Fruit fly (Drosophila melanogaster) whole organism, embryonic: ENCODE results near the gene Nsf2.

Experiments
- Awh ChIP-seq: fragments of 200-800 bp; sonication (Bioruptor generic); IDR thresholded peaks from 2 replicates; pipeline ENCODE4, ENCODE4 v1.3.6; 2022; ENCODE audit warnings: missing biosample characterization, missing genetic modification characterization
- CG10979 ChIP-seq: fragments of 200-800 bp; sonication (Bioruptor generic); optimal IDR thresholded peaks from 2 replicates; lab custom pipeline; 2018; ENCODE audit warnings: missing biosample characterization, mild to moderate bottlenecking, missing genetic modification characterization, moderate library complexity
- CG11085 ChIP-seq: fragments of 200-800 bp; sonication (Bioruptor generic); IDR thresholded peaks from 2 replicates; pipeline ENCODE4 v1.3.6; 2022; ENCODE audit warnings: missing biosample characterization, missing genetic modification characterization
- CG11093 ChIP-seq: fragments of 200-800 bp; sonication (Bioruptor generic); IDR thresholded peaks from 3 replicates; pipeline ENCODE4 v1.3.6; 2022; ENCODE audit warnings: missing biosample characterization, missing genetic modification characterization
- CG16779 ChIP-seq: fragments of 200-800 bp; sonication (Bioruptor generic); IDR thresholded peaks from 2 replicates; pipeline ENCODE4 v1.3.6; 2022; ENCODE audit warnings: missing biosample characterization, missing genetic modification characterization
- CG16863 ChIP-seq: fragments of 200-800 bp; sonication (Bioruptor generic); optimal IDR thresholded peaks from 3 replicates; lab custom pipeline; 2016; ENCODE audit warnings: missing biosample characterization, missing genetic modification characterization
- CG17612 ChIP-seq: fragments of 200-800 bp; sonication (Bioruptor generic); IDR thresholded peaks from 2 replicates; pipeline ENCODE4 v1.3.6; 2022; ENCODE audit warnings: missing biosample characterization, missing genetic modification characterization
- CG17829 ChIP-seq: fragments of 200-800 bp; optimal IDR thresholded peaks from 2 replicates; lab custom pipeline; 2019; ENCODE audit warnings: missing biosample characterization, mild to moderate bottlenecking, missing genetic modification characterization, moderate library complexity
- CG1832 ChIP-seq: fragments of 200-800 bp; sonication (Bioruptor generic); optimal IDR thresholded peaks from 2 replicates; lab custom pipeline; 2017; ENCODE audit warnings: missing biosample characterization, mild to moderate bottlenecking, missing genetic modification characterization, inconsistent platforms
- CG30020 ChIP-seq: fragments of 200-800 bp; optimal IDR thresholded peaks from 2 replicates; lab custom pipeline; 2019; ENCODE audit warnings: missing biosample characterization, mild to moderate bottlenecking, missing genetic modification characterization, moderate library complexity
- CG31365 ChIP-seq: fragments of 200-800 bp; sonication (Bioruptor generic); optimal IDR thresholded peaks from 2 replicates; lab custom pipeline; 2018; ENCODE audit warnings: missing biosample characterization, mild to moderate bottlenecking, missing genetic modification characterization
- CG34224 ChIP-seq: fragments of 200-800 bp; sonication (Bioruptor generic); IDR thresholded peaks from 3 replicates; pipeline ENCODE4 v1.3.6; 2022; ENCODE audit warnings: missing biosample characterization, missing genetic modification characterization; ENCODE audit not compliant: partially characterized antibody
- CG3995 ChIP-seq: fragments of 200-800 bp; sonication (Bioruptor generic); optimal IDR thresholded peaks from 3 replicates; lab custom pipeline; 2016; ENCODE audit warnings: missing biosample characterization, missing genetic modification characterization
- CG43689 ChIP-seq: fragments of 200-800 bp; sonication (Bioruptor generic); IDR thresholded peaks from 2 replicates; pipeline ENCODE4 v1.3.6; 2022; ENCODE audit warnings: missing biosample characterization, missing genetic modification characterization
- CG4617 ChIP-seq: fragments of 200-800 bp; sonication (Bioruptor generic); optimal IDR thresholded peaks from 3 replicates; lab custom pipeline; 2016; ENCODE audit warnings: missing biosample characterization, missing genetic modification characterization, borderline replicate concordance
- CG5180 ChIP-seq: fragments of 200-800 bp; sonication (Bioruptor generic); optimal IDR thresholded peaks from 3 replicates; lab custom pipeline; 2017; ENCODE audit warnings: missing biosample characterization, missing genetic modification characterization, mild to moderate bottlenecking, moderate library complexity, missing genetic modification reagents
- CG6683 ChIP-seq: fragments of 200-800 bp; sonication (Bioruptor generic); optimal IDR thresholded peaks from 2 replicates; lab custom pipeline; 2017; ENCODE audit warnings: missing biosample characterization, mild to moderate bottlenecking, missing genetic modification characterization, missing genetic modification reagents
- CG6813 ChIP-seq: fragments of 200-800 bp; sonication (Bioruptor generic); optimal IDR thresholded peaks from 2 replicates; lab custom pipeline; 2017; ENCODE audit warnings: missing biosample characterization, missing genetic modification characterization, mild to moderate bottlenecking, moderate library complexity, missing genetic modification reagents
- CG8089 ChIP-seq: fragments of 200-800 bp; sonication (Bioruptor generic); optimal IDR thresholded peaks from 3 replicates; lab custom pipeline; 2016; ENCODE audit warnings: missing biosample characterization, missing genetic modification characterization
- CG8290 ChIP-seq, 3 experiments: fragments of 200-800 bp; sonication (Bioruptor generic); optimal IDR thresholded peaks; 2 replicates each; lab custom pipeline; 2016 to 2019; ENCODE audit warnings: missing biosample characterization in 3 of 3, missing genetic modification characterization in 3 of 3, mild to moderate bottlenecking in 2 of 3, moderate library complexity in 1 of 3
- CG8944 ChIP-seq: fragments of 200-800 bp; sonication (Bioruptor generic); optimal IDR thresholded peaks from 3 replicates; lab custom pipeline; 2016; ENCODE audit warnings: missing biosample characterization, missing genetic modification characterization
- CG9215 ChIP-seq: fragments of 200-800 bp; sonication (Bioruptor generic); IDR thresholded peaks from 2 replicates; pipeline ENCODE4 v1.3.6; 2022; ENCODE audit warnings: missing biosample characterization, missing genetic modification characterization
- CkIIα-i1 ChIP-seq: fragments of 200-800 bp; sonication (Bioruptor generic); IDR thresholded peaks from 2 replicates; pipeline ENCODE4 v1.3.6; 2022; ENCODE audit warnings: missing biosample characterization, missing genetic modification characterization
- Ets97D ChIP-seq: fragments of 200-800 bp; sonication (Bioruptor generic); optimal IDR thresholded peaks from 3 replicates; lab custom pipeline; 2016; ENCODE audit warnings: missing biosample characterization, missing genetic modification characterization
- Hmr ChIP-seq: fragments of 200-800 bp; sonication (Bioruptor generic); optimal IDR thresholded peaks from 3 replicates; lab custom pipeline; 2017; ENCODE audit warnings: mild to moderate bottlenecking, missing biosample characterization, missing genetic modification reagents, missing genetic modification characterization
- MESR4 ChIP-seq: fragments of 200-800 bp; sonication (Bioruptor generic); optimal IDR thresholded peaks from 2 replicates; lab custom pipeline; 2018; ENCODE audit warnings: missing biosample characterization, mild to moderate bottlenecking, missing genetic modification characterization, moderate library complexity
- NC2α ChIP-seq: fragments of 200-800 bp; sonication (Bioruptor generic); optimal IDR thresholded peaks from 2 replicates; lab custom pipeline; 2016; ENCODE audit warnings: missing biosample characterization, missing genetic modification characterization
- Optix ChIP-seq: fragments of 200-800 bp; sonication (Bioruptor generic); IDR thresholded peaks from 3 replicates; pipeline ENCODE4 v1.3.6; 2022; ENCODE audit warnings: missing biosample characterization, missing genetic modification characterization
- YL-1 ChIP-seq: fragments of 200-800 bp; sonication (Bioruptor generic); optimal IDR thresholded peaks from 3 replicates; lab custom pipeline; 2017; ENCODE audit warnings: missing biosample characterization, mild to moderate bottlenecking, missing genetic modification characterization
- ap ChIP-seq: fragments of 200-800 bp; sonication (Bioruptor generic); IDR thresholded peaks from 2 replicates; pipeline ENCODE4 v1.3.6; 2022; ENCODE audit warnings: missing biosample characterization, missing genetic modification characterization
- az2 ChIP-seq: fragments of 200-800 bp; sonication (Bioruptor generic); optimal IDR thresholded peaks from 3 replicates; lab custom pipeline; 2016; ENCODE audit warnings: missing biosample characterization, missing genetic modification characterization
- caup ChIP-seq: fragments of 200-800 bp; sonication (Bioruptor generic); optimal IDR thresholded peaks from 3 replicates; lab custom pipeline; 2017; ENCODE audit warnings: missing biosample characterization, mild to moderate bottlenecking, missing genetic modification characterization, moderate library complexity; ENCODE audit not compliant: severe bottlenecking
- dan ChIP-seq: fragments of 200-800 bp; sonication (Bioruptor generic); IDR thresholded peaks from 2 replicates; pipeline ENCODE4 v1.3.6; 2022; ENCODE audit warnings: missing biosample characterization, missing genetic modification characterization
- eve ChIP-seq, 2 experiments: fragments of >200 bp; optimal IDR thresholded peaks; 2 replicates each; lab custom pipeline; 2017; ENCODE audit warnings: missing biosample characterization in 2 of 2, missing genetic modification characterization in 2 of 2
- grau ChIP-seq: fragments of 200-800 bp; optimal IDR thresholded peaks from 3 replicates; lab custom pipeline; 2019; ENCODE audit warnings: missing biosample characterization, mild to moderate bottlenecking, missing genetic modification characterization, moderate library complexity
- gro ChIP-seq: fragments of 200-800 bp; sonication (Bioruptor generic); optimal IDR thresholded peaks from 2 replicates; lab custom pipeline; 2016; ENCODE audit warnings: missing biosample characterization, missing genetic modification characterization
- gt ChIP-seq: fragments of 200-800 bp; sonication (Bioruptor generic); IDR thresholded peaks from 2 replicates; pipeline ENCODE4 v1.3.6; 2022; ENCODE audit warnings: missing biosample characterization, missing genetic modification characterization
- jing ChIP-seq: fragments of 200-800 bp; sonication (Bioruptor generic); optimal IDR thresholded peaks from 2 replicates; lab custom pipeline; 2018; ENCODE audit warnings: missing biosample characterization, mild to moderate bottlenecking, missing genetic modification characterization
- kni ChIP-seq: fragments of 200-800 bp; sonication (Bioruptor generic); optimal IDR thresholded peaks from 3 replicates; lab custom pipeline; 2017; ENCODE audit warnings: mild to moderate bottlenecking, missing biosample characterization, missing genetic modification reagents, missing genetic modification characterization
- lola ChIP-seq, 3 experiments: fragments of >200 bp in 2 of 3; fragments of 200-800 bp in 1 of 3; sonication (Bioruptor generic) in 1 of 3; optimal IDR thresholded peaks; 2 replicates each; lab custom pipeline; 2017 to 2019; ENCODE audit warnings: missing biosample characterization in 3 of 3, missing genetic modification characterization in 3 of 3, mild to moderate bottlenecking in 1 of 3, moderate library complexity in 1 of 3
- nerfin-2 ChIP-seq: fragments of 200-800 bp; sonication (Bioruptor generic); IDR thresholded peaks from 2 replicates; pipeline ENCODE4 v1.3.6; 2022; ENCODE audit warnings: missing biosample characterization, missing genetic modification characterization; ENCODE audit not compliant: partially characterized antibody
- odd ChIP-seq: fragments of 200-800 bp; sonication (Bioruptor generic); optimal IDR thresholded peaks from 2 replicates; lab custom pipeline; 2017; ENCODE audit warnings: missing biosample characterization, mild to moderate bottlenecking, missing genetic modification characterization
- pros ChIP-seq: fragments of 200-800 bp; sonication (Bioruptor generic); optimal IDR thresholded peaks from 3 replicates; lab custom pipeline; 2019; ENCODE audit warnings: missing biosample characterization, mild to moderate bottlenecking, missing genetic modification characterization, moderate library complexity
- slbo ChIP-seq: fragments of 200-800 bp; sonication (Bioruptor generic); IDR thresholded peaks from 2 replicates; pipeline ENCODE4 v1.3.6; 2022; ENCODE audit warnings: missing biosample characterization, missing genetic modification characterization
- sob ChIP-seq: fragments of 200-800 bp; sonication (Bioruptor generic); IDR thresholded peaks from 2 replicates; pipeline ENCODE4 v1.3.6; 2022; ENCODE audit warnings: missing biosample characterization, missing genetic modification characterization
- tap ChIP-seq: fragments of 200-800 bp; optimal IDR thresholded peaks from 3 replicates; lab custom pipeline; 2019; ENCODE audit warnings: missing biosample characterization, mild to moderate bottlenecking, missing genetic modification characterization, moderate library complexity
- tgo ChIP-seq: fragments of 200-800 bp; sonication (Bioruptor generic); IDR thresholded peaks from 3 replicates; pipeline ENCODE4 v1.3.6; 2022; ENCODE audit warnings: missing biosample characterization, missing genetic modification characterization
- toy ChIP-seq: fragments of 200-800 bp; sonication (Bioruptor generic); IDR thresholded peaks from 2 replicates; pipeline ENCODE4 v1.3.6; 2022; ENCODE audit warnings: missing biosample characterization, missing genetic modification characterization
- unc-4 ChIP-seq: fragments of 200-800 bp; sonication (Bioruptor generic); IDR thresholded peaks from 2 replicates; pipeline ENCODE4 v1.3.6; 2022; ENCODE audit warnings: missing biosample characterization, missing genetic modification characterization; ENCODE audit not compliant: partially characterized antibody
- yki ChIP-seq: fragments of >200 bp; optimal IDR thresholded peaks from 3 replicates; lab custom pipeline; 2018
- zfh1 ChIP-seq: fragments of 200-800 bp; sonication (Bioruptor generic); IDR thresholded peaks from 3 replicates; pipeline ENCODE4 v1.3.6; 2022; ENCODE audit warnings: missing biosample characterization, missing genetic modification characterization

The Nsf2 gene

DNA sequence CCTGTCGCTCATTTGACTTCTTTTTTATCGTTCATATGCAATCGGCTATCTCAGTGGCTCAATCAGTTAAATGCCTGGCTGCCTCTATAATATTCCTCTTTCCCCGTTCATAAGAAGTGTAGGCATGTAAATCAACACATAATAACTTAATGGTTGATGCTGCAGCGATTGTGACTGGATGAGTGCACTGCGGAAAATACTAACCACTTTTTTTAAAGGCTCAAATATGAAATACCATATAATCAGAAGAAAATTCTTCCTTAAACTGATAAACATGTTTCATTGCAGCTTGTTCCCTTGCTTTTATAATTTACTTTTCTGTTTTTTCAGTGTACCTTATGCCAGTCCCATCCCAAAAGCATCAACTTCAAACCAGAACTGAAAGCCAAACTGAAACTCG is 47.1 kb upstream of the Nsf2 start (continued):
- TF ChIP-seq CG8944 (GFP tag; lab: Kevin White, UChicago) (no peak), CG6813 (no peak), CG43689 (no peak), eve (GFP tag; optimal IDR thresholded peaks at IDR 0.05; lab: Kevin White, UChicago) (peak in 1 of 2 experiments; percentile 31), CG1832 (no peak), lola (GFP tag; optimal IDR thresholded peaks at IDR 0.05; lab: Kevin White, UChicago) (peak in 1 of 3 experiments; percentile 53), CG34224 (GFP tag; lab: Robert Waterston, UW) (no peak), CG3995 (GFP tag; lab: Kevin White, UChicago) (no peak), tgo (GFP tag; lab: Robert Waterston, UW) (0 out of 3 replicates have a peak, but pooled peaks have one; percentile 19), Hmr (GFP tag; lab: Kevin White, UChicago) (no peak), pros (GFP tag; lab: Kevin White, UChicago) (no peak), sob (GFP tag; lab: Robert Waterston, UW) (no peak), CG8089 (GFP tag; lab: Kevin White, UChicago) (peak; percentile 10), jing (peak; percentile 5), CG31365 (tag; lab: Kevin White, UChicago) (no peak), Awh (GFP tag; lab: Robert Waterston, UW) (0 out of 2 replicates have a peak, but pooled peaks have one; percentile 10), CG11093 (GFP tag; lab: Robert Waterston, UW) (0 out of 3 replicates have a peak, but pooled peaks have one; percentile 22), CG5180 (GFP tag; lab: Kevin White, UChicago) (no peak), Ets97D (GFP tag; lab: Kevin White, UChicago) (no peak), Optix (GFP tag; lab: Robert Waterston, UW) (no peak), CG16863 (peak; percentile 1), grau (tag; lab: Kevin White, UChicago) (peak; percentile 17), CG17829 (tag; lab: Kevin White, UChicago) (peak; percentile 42), az2 (GFP tag; lab: Kevin White, UChicago) (peak; percentile 34), gro (GFP tag; lab: Kevin White, UChicago) (no peak), zfh1 (GFP tag; lab: Robert Waterston, UW) (peak; percentile 70), CG16779 (no peak), kni (GFP tag; lab: Kevin White, UChicago) (no peak), CG10979 (peak; percentile 67), YL-1 (GFP tag; lab: Kevin White, UChicago) (no peak), CG30020 (no peak), CG9215 (no peak), yki (no peak), nerfin-2 (GFP tag; lab: Robert Waterston, UW) (no peak), gt (GFP tag; lab: Robert Waterston, UW) (no peak), CG17612 (GFP tag; lab: Robert Waterston, UW) (no peak), caup (GFP tag; lab: Kevin White, UChicago) (no peak), NC2α (GFP tag; lab: Kevin White, UChicago) (no peak), slbo (no peak), CG4617 (GFP tag; lab: Kevin White, UChicago) (no peak), CG8290 (GFP tag; optimal IDR thresholded peaks at IDR 0.05; lab: Kevin White, UChicago) (no peak), CG8290 (tag; optimal IDR thresholded peaks at IDR 0.05; lab: Kevin White, UChicago) (no peak), tap (tag; lab: Kevin White, UChicago) (no peak), odd (GFP tag; lab: Kevin White, UChicago) (no peak), CkIIα-i1 (no peak), dan (no peak), CG6683 (GFP tag; lab: Kevin White, UChicago) (no peak), MESR4 (no peak), toy (GFP tag; lab: Robert Waterston, UW) (no peak), ap (GFP tag; lab: Robert Waterston, UW) (0 out of 2 replicates have a peak, but pooled peaks have one; percentile 13), CG11085 (no peak), unc-4 (no peak)
